Worm (Caenorhabditis elegans): ENCODE data around the gene F58G6.3.
A peak's percentile ranks its signal among the peaks of the same experiment; 100 is the strongest.

The F58G6.3 gene

ce11 chrIV:9632966-9633494 lies 20.3 kb upstream of the F58G6.3 start:
- peak in 2 of 3 experiments; percentile 51 to 63 for TF ChIP-seq elt-3 (tag; optimal IDR thresholded peaks at IDR 0.05)
- peak; percentile 51 for TF ChIP-seq nhr-23 (tag; optimal IDR thresholded peaks at IDR 0.05)
- no peak for TF ChIP-seq elt-1 (tag; optimal IDR thresholded peaks at IDR 0.05)
- no peak for TF ChIP-seq egl-5 (tag; optimal IDR thresholded peaks at IDR 0.05)
- TF ChIP-seq ceh-82 (tag; optimal IDR thresholded peaks at IDR 0.05), result no peak

ce11 chrIV:9633889-9634288 lies 19.4 kb upstream of the F58G6.3 start:
- TF ChIP-seq ceh-82 (tag; optimal IDR thresholded peaks at IDR 0.05) (no peak), nhr-25 (tag; optimal IDR thresholded peaks at IDR 0.05) (no peak), elt-3 (tag; optimal IDR thresholded peaks at IDR 0.05) (peak in 1 of 3 experiments; percentile 2), nhr-23 (tag; optimal IDR thresholded peaks at IDR 0.05) (no peak), lin-15B (tag; optimal IDR thresholded peaks at IDR 0.05) (no peak), jun-1 (tag; optimal IDR thresholded peaks at IDR 0.05) (no peak), elt-2 (tag; optimal IDR thresholded peaks at IDR 0.05) (no peak)

ce11 chrIV:9634848-9635247 lies 18.5 kb upstream of the F58G6.3 start, which contains the start of gene mca-1:
Gene mca-1, minus strand, starts transcription at chrIV:9634948.
- TF ChIP-seq lsy-12 (tag; optimal IDR thresholded peaks at IDR 0.05), result no peak
- no peak for TF ChIP-seq hmg-11 (tag; optimal IDR thresholded peaks at IDR 0.05)
- TF ChIP-seq elt-3 (tag; optimal IDR thresholded peaks at IDR 0.05), result no peak
- no peak for TF ChIP-seq fos-1 (tag; optimal IDR thresholded peaks at IDR 0.05)
- no peak for TF ChIP-seq mdl-1 (tag; optimal IDR thresholded peaks at IDR 0.05)
- TF ChIP-seq egl-5 (tag; optimal IDR thresholded peaks at IDR 0.05), result no peak
- TF ChIP-seq snpc-4 (tag; optimal IDR thresholded peaks at IDR 0.05), result no peak

ce11 chrIV:9641925-9642324 lies 11.4 kb upstream of the F58G6.3 start, which contains the start of gene del-2:
Gene del-2, minus strand, starts transcription at chrIV:9642025.
- TF ChIP-seq snpc-4 (tag; optimal IDR thresholded peaks at IDR 0.05) (no peak), skn-1 (tag; optimal IDR thresholded peaks at IDR 0.05) (no peak), nhr-237 (tag; optimal IDR thresholded peaks at IDR 0.05) (no peak)

- TF ChIP-seq nhr-12 (tag; optimal IDR thresholded peaks at IDR 0.05) (no peak), nhr-11 (tag; optimal IDR thresholded peaks at IDR 0.05) (no peak), zag-1 (tag; optimal IDR thresholded peaks at IDR 0.05) (no peak), pha-4 (tag; optimal IDR thresholded peaks at IDR 0.05) (no peak), unc-62 (GFP tag; optimal IDR thresholded peaks at IDR 0.05) (no peak)
Measured at ce11 chrIV:9643188-9643587, 10.1 kb upstream of the F58G6.3 start, which contains the start of gene degl-2. Gene degl-2, plus strand, starts transcription at chrIV:9643488.

- TF ChIP-seq nfya-1 (tag; optimal IDR thresholded peaks at IDR 0.05; ENCODE audit: insufficient read depth) (peak; percentile 70), ceh-28 (tag; optimal IDR thresholded peaks at IDR 0.05) (peak; percentile 52), pqm-1 (tag; optimal IDR thresholded peaks at IDR 0.05) (peak; percentile 17), nhr-23 (tag; optimal IDR thresholded peaks at IDR 0.05) (peak; percentile 81), hmg-11 (tag; optimal IDR thresholded peaks at IDR 0.05) (peak; percentile 66), ceh-82 (tag; optimal IDR thresholded peaks at IDR 0.05) (no peak), elt-2 (tag; optimal IDR thresholded peaks at IDR 0.05) (peak; percentile 45), lin-39 (tag; optimal IDR thresholded peaks at IDR 0.05) (peak; percentile 17), R02D3.7 (tag; optimal IDR thresholded peaks at IDR 0.05) (no peak), pha-4 (tag; optimal IDR thresholded peaks at IDR 0.05) (peak; percentile 8), elt-3 (tag; optimal IDR thresholded peaks at IDR 0.05) (peak in 1 of 3 experiments; percentile 2), nhr-25 (tag; optimal IDR thresholded peaks at IDR 0.05) (peak; percentile 21), unc-39 (tag; optimal IDR thresholded peaks at IDR 0.05) (no peak), aly-2 (tag; optimal IDR thresholded peaks at IDR 0.05) (no peak)
Measured at ce11 chrIV:9647789-9648361, 5.5 kb upstream of the F58G6.3 start, which contains the start of gene amph-1. Gene amph-1, minus strand, starts transcription at chrIV:9647873.

- TF ChIP-seq ztf-11 (tag; optimal IDR thresholded peaks at IDR 0.05) (no peak), jun-1 (tag; optimal IDR thresholded peaks at IDR 0.05) (no peak)
Measured at ce11 chrIV:9648682-9649081, 4.7 kb upstream of the F58G6.3 start, which contains the start of gene srm-3. Gene srm-3, plus strand, starts transcription at chrIV:9648982.
